Fruit fly (Drosophila melanogaster) whole organism, embryonic: ENCODE results near the gene Nadsyn.

Experiments
- Abd-B ChIP-seq: fragments of 200-800 bp; sonication (Bioruptor generic); optimal IDR thresholded peaks from 2 replicates; lab custom pipeline; 2018; ENCODE audit warnings: missing biosample characterization, mild to moderate bottlenecking, missing genetic modification characterization, moderate library complexity
- B-H2 ChIP-seq: fragments of 200-800 bp; sonication (Bioruptor generic); optimal IDR thresholded peaks from 2 replicates; lab custom pipeline; 2018; ENCODE audit warnings: missing biosample characterization, mild to moderate bottlenecking, missing genetic modification characterization
- CG10431 ChIP-seq: fragments of 200-800 bp; sonication (Bioruptor generic); optimal IDR thresholded peaks from 3 replicates; lab custom pipeline; 2018; ENCODE audit warnings: missing biosample characterization, mild to moderate bottlenecking, missing genetic modification characterization
- CG11093 ChIP-seq: fragments of 200-800 bp; sonication (Bioruptor generic); IDR thresholded peaks from 3 replicates; pipeline ENCODE4 v1.3.6; 2022; ENCODE audit warnings: missing biosample characterization, missing genetic modification characterization
- CG11247 ChIP-seq: fragments of 200-800 bp; sonication (Bioruptor generic); IDR thresholded peaks from 2 replicates; pipeline ENCODE4 v1.3.6; 2022; ENCODE audit warnings: missing biosample characterization, missing genetic modification characterization
- CG12219 ChIP-seq: fragments of 200-800 bp; sonication (Bioruptor generic); optimal IDR thresholded peaks from 3 replicates; lab custom pipeline; 2018; ENCODE audit warnings: missing biosample characterization, mild to moderate bottlenecking, missing genetic modification characterization
- CG12744 ChIP-seq: fragments of 200-800 bp; sonication (Bioruptor generic); optimal IDR thresholded peaks from 2 replicates; lab custom pipeline; 2016; ENCODE audit warnings: missing biosample characterization, missing genetic modification characterization
- CG14050 ChIP-seq: fragments of 200-800 bp; sonication (Bioruptor generic); IDR thresholded peaks from 3 replicates; pipeline ENCODE4 v1.3.6; 2022; ENCODE audit warnings: missing biosample characterization, missing genetic modification characterization
- CG15601 ChIP-seq: fragments of 200-800 bp; sonication (Bioruptor generic); optimal IDR thresholded peaks from 3 replicates; lab custom pipeline; 2019; ENCODE audit warnings: missing biosample characterization, mild to moderate bottlenecking, missing genetic modification characterization, moderate library complexity
- CG15696 ChIP-seq: fragments of 200-800 bp; sonication (Bioruptor generic); optimal IDR thresholded peaks from 2 replicates; lab custom pipeline; 2019; ENCODE audit warnings: missing biosample characterization, mild to moderate bottlenecking, missing genetic modification characterization, moderate library complexity
- CG17328 ChIP-seq: fragments of 200-800 bp; sonication (Bioruptor generic); IDR thresholded peaks from 2 replicates; pipeline ENCODE4 v1.3.6; 2022; ENCODE audit warnings: missing biosample characterization, missing genetic modification characterization
- CG17829 ChIP-seq: fragments of 200-800 bp; optimal IDR thresholded peaks from 2 replicates; lab custom pipeline; 2019; ENCODE audit warnings: missing biosample characterization, mild to moderate bottlenecking, missing genetic modification characterization, moderate library complexity
- CG1832 ChIP-seq: fragments of 200-800 bp; sonication (Bioruptor generic); optimal IDR thresholded peaks from 2 replicates; lab custom pipeline; 2017; ENCODE audit warnings: missing biosample characterization, mild to moderate bottlenecking, missing genetic modification characterization, inconsistent platforms
- CG18476 ChIP-seq: fragments of 200-800 bp; sonication (Bioruptor generic); optimal IDR thresholded peaks from 2 replicates; lab custom pipeline; 2016; ENCODE audit warnings: missing biosample characterization, mild to moderate bottlenecking, missing genetic modification characterization
- CG34422 ChIP-seq: fragments of 200-800 bp; sonication (Bioruptor generic); IDR thresholded peaks from 3 replicates; pipeline ENCODE4 v1.3.6; 2022; ENCODE audit warnings: missing biosample characterization, missing genetic modification characterization
- CG6175 ChIP-seq: fragments of 200-800 bp; sonication (Bioruptor generic); IDR thresholded peaks from 3 replicates; pipeline ENCODE4 v1.3.6; 2022; ENCODE audit warnings: missing biosample characterization, missing genetic modification characterization
- CG8924 ChIP-seq: fragments of 200-800 bp; optimal IDR thresholded peaks from 3 replicates; lab custom pipeline; 2019; ENCODE audit warnings: missing biosample characterization, mild to moderate bottlenecking, missing genetic modification characterization, moderate library complexity
- CG9797 ChIP-seq: fragments of 200-800 bp; sonication (Bioruptor generic); optimal IDR thresholded peaks from 3 replicates; lab custom pipeline; 2018; ENCODE audit warnings: missing biosample characterization, mild to moderate bottlenecking, missing genetic modification characterization
- CG9932 ChIP-seq: fragments of 200-800 bp; sonication (Bioruptor generic); IDR thresholded peaks from 2 replicates; pipeline ENCODE4 v1.3.6; 2022; ENCODE audit warnings: missing biosample characterization, missing genetic modification characterization
- CkIIα-i1 ChIP-seq: fragments of 200-800 bp; sonication (Bioruptor generic); IDR thresholded peaks from 2 replicates; pipeline ENCODE4 v1.3.6; 2022; ENCODE audit warnings: missing biosample characterization, missing genetic modification characterization
- CoRest ChIP-seq: fragments of 200-800 bp; sonication (Bioruptor generic); optimal IDR thresholded peaks from 3 replicates; lab custom pipeline; 2018; ENCODE audit warnings: missing biosample characterization, mild to moderate bottlenecking, missing genetic modification characterization, moderate library complexity
- Ets65A ChIP-seq: fragments of 200-800 bp; sonication (Bioruptor generic); peaks from one replicate; lab custom pipeline; 2016; ENCODE audit warnings: missing biosample characterization, missing genetic modification characterization
- Gug ChIP-seq: fragments of 200-800 bp; sonication (Bioruptor generic); IDR thresholded peaks from 4 replicates; pipeline ENCODE4 v1.3.6; 2022; ENCODE audit warnings: missing biosample characterization, missing genetic modification characterization
- Kr ChIP-seq: fragments of 200-800 bp; sonication (Bioruptor generic); optimal IDR thresholded peaks from 2 replicates; lab custom pipeline; 2017; ENCODE audit warnings: missing biosample characterization, mild to moderate bottlenecking, missing genetic modification characterization
- Mad ChIP-seq: fragments of 200-800 bp; sonication (Bioruptor generic); optimal IDR thresholded peaks from 2 replicates; lab custom pipeline; 2016; ENCODE audit warnings: missing biosample characterization, missing genetic modification characterization
- Nf-YC ChIP-seq: fragments of 200-800 bp; optimal IDR thresholded peaks from 3 replicates; lab custom pipeline; 2019; ENCODE audit warnings: missing biosample characterization, mild to moderate bottlenecking, missing genetic modification characterization, moderate library complexity
- Six4 ChIP-seq: fragments of 200-800 bp; sonication (Bioruptor generic); optimal IDR thresholded peaks from 2 replicates; lab custom pipeline; 2016; ENCODE audit warnings: missing biosample characterization, missing genetic modification characterization
- Sry-β ChIP-seq: fragments of 200-800 bp; sonication (Bioruptor generic); optimal IDR thresholded peaks from 2 replicates; lab custom pipeline; 2018; ENCODE audit warnings: missing biosample characterization, mild to moderate bottlenecking, missing genetic modification characterization, moderate library complexity
- cas ChIP-seq: fragments of 200-800 bp; sonication (Bioruptor generic); IDR thresholded peaks from 2 replicates; pipeline ENCODE4 v1.3.6; 2022; ENCODE audit warnings: missing biosample characterization, missing genetic modification characterization
- crc ChIP-seq: fragments of 200-800 bp; sonication (Bioruptor generic); optimal IDR thresholded peaks from 2 replicates; lab custom pipeline; 2016; ENCODE audit warnings: missing biosample characterization, missing genetic modification characterization
- da ChIP-seq: fragments of 200-800 bp; sonication (Bioruptor generic); optimal IDR thresholded peaks from 2 replicates; lab custom pipeline; 2016; ENCODE audit warnings: missing biosample characterization, missing genetic modification characterization
- danr ChIP-seq: fragments of 200-800 bp; sonication (Bioruptor generic); IDR thresholded peaks from 2 replicates; pipeline ENCODE4 v1.3.6; 2022; ENCODE audit warnings: missing biosample characterization, missing genetic modification characterization
- dmrt11E ChIP-seq: fragments of 200-800 bp; sonication (Bioruptor generic); optimal IDR thresholded peaks from 3 replicates; lab custom pipeline; 2018; ENCODE audit warnings: missing biosample characterization, mild to moderate bottlenecking, missing genetic modification characterization, moderate library complexity
- dmrt99B ChIP-seq: fragments of 200-800 bp; sonication (Bioruptor generic); optimal IDR thresholded peaks from 2 replicates; lab custom pipeline; 2018; ENCODE audit warnings: missing biosample characterization, mild to moderate bottlenecking, missing genetic modification characterization, moderate library complexity
- en ChIP-seq: fragments of 200-800 bp; sonication (Bioruptor generic); optimal IDR thresholded peaks from 2 replicates; lab custom pipeline; 2016; ENCODE audit warnings: missing biosample characterization, missing genetic modification characterization
- exex ChIP-seq: fragments of 200-800 bp; sonication (Bioruptor generic); optimal IDR thresholded peaks from 4 replicates; lab custom pipeline; 2018; ENCODE audit warnings: missing biosample characterization, mild to moderate bottlenecking, missing genetic modification characterization, moderate library complexity
- fd3F ChIP-seq: fragments of 200-800 bp; sonication (Bioruptor generic); optimal IDR thresholded peaks from 2 replicates; lab custom pipeline; 2018; ENCODE audit warnings: missing biosample characterization, mild to moderate bottlenecking, missing genetic modification characterization, moderate library complexity
- gcm ChIP-seq: fragments of 200-800 bp; sonication (Bioruptor generic); optimal IDR thresholded peaks from 2 replicates; lab custom pipeline; 2019; ENCODE audit warnings: missing biosample characterization, mild to moderate bottlenecking, missing genetic modification characterization, moderate library complexity
- inv ChIP-seq: fragments of 200-800 bp; sonication (Bioruptor generic); IDR thresholded peaks from 2 replicates; pipeline ENCODE4 v1.3.6; 2022; ENCODE audit warnings: missing biosample characterization, missing genetic modification characterization; ENCODE audit not compliant: partially characterized antibody
- nmo ChIP-seq: fragments of 200-800 bp; sonication (Bioruptor generic); optimal IDR thresholded peaks from 2 replicates; lab custom pipeline; 2018; ENCODE audit warnings: missing biosample characterization, mild to moderate bottlenecking, missing genetic modification characterization, moderate library complexity
- odd ChIP-seq: fragments of 200-800 bp; sonication (Bioruptor generic); optimal IDR thresholded peaks from 2 replicates; lab custom pipeline; 2017; ENCODE audit warnings: missing biosample characterization, mild to moderate bottlenecking, missing genetic modification characterization
- pita ChIP-seq: fragments of 200-800 bp; sonication (Bioruptor generic); optimal IDR thresholded peaks from 2 replicates; lab custom pipeline; 2017; ENCODE audit warnings: missing biosample characterization, mild to moderate bottlenecking, missing genetic modification characterization
- pnt ChIP-seq: fragments of 200-800 bp; sonication (Bioruptor generic); optimal IDR thresholded peaks from 3 replicates; lab custom pipeline; 2016; ENCODE audit warnings: missing biosample characterization, missing genetic modification characterization
- salm ChIP-seq: fragments of 200-800 bp; sonication (Bioruptor generic); optimal IDR thresholded peaks from 2 replicates; lab custom pipeline; 2018; ENCODE audit warnings: missing biosample characterization, mild to moderate bottlenecking, missing genetic modification characterization
- tgo ChIP-seq: fragments of 200-800 bp; sonication (Bioruptor generic); IDR thresholded peaks from 3 replicates; pipeline ENCODE4 v1.3.6; 2022; ENCODE audit warnings: missing biosample characterization, missing genetic modification characterization
- tll ChIP-seq, 2 experiments: fragments of 200-800 bp in 1 of 2; fragments of >200 bp in 1 of 2; sonication (Bioruptor generic) in 1 of 2; optimal IDR thresholded peaks; 2 replicates each; lab custom pipeline; 2017 to 2019; ENCODE audit warnings: missing biosample characterization in 2 of 2, missing genetic modification characterization in 2 of 2, mild to moderate bottlenecking in 1 of 2, moderate library complexity in 1 of 2
- twi ChIP-seq: fragments of 200-800 bp; optimal IDR thresholded peaks from 2 replicates; lab custom pipeline; 2019; ENCODE audit warnings: missing biosample characterization, mild to moderate bottlenecking, missing genetic modification characterization, moderate library complexity
- wek ChIP-seq: fragments of 200-800 bp; sonication (Bioruptor generic); optimal IDR thresholded peaks from 3 replicates; lab custom pipeline; 2018; ENCODE audit warnings: missing biosample characterization, mild to moderate bottlenecking, missing genetic modification characterization, moderate library complexity
- zen2 ChIP-seq: fragments of 200-800 bp; sonication (Bioruptor generic); IDR thresholded peaks from 3 replicates; pipeline ENCODE4 v1.3.6; 2022; ENCODE audit warnings: missing biosample characterization, missing genetic modification characterization; ENCODE audit not compliant: partially characterized antibody
- zf30C ChIP-seq: fragments of 200-800 bp; sonication (Bioruptor generic); optimal IDR thresholded peaks from 3 replicates; lab custom pipeline; 2018; ENCODE audit warnings: missing biosample characterization, mild to moderate bottlenecking, missing genetic modification characterization

The Nadsyn gene

dm6 chrX:13740062-13740461 is 22.0 kb upstream of the Nadsyn start (continued):
- peak; percentile 82 for TF ChIP-seq Mad (GFP tag; lab: Kevin White, UChicago)
- peak; percentile 78 for TF ChIP-seq CG12744
- TF ChIP-seq exex (tag; lab: Kevin White, UChicago), result peak; percentile 42
- no peak for TF ChIP-seq inv (GFP tag; lab: Robert Waterston, UW)
- peak; percentile 70 for TF ChIP-seq odd
- peak; percentile 22 for TF ChIP-seq Abd-B (GFP tag; lab: Kevin White, UChicago)
- peak; percentile 47 for TF ChIP-seq gcm
- TF ChIP-seq CG10431, result no peak
- no peak for TF ChIP-seq zf30C (GFP tag; lab: Kevin White, UChicago)
- TF ChIP-seq CG17328 (GFP tag; lab: Robert Waterston, UW), result peak; percentile 84
- peak; percentile 11 for TF ChIP-seq da (GFP tag; lab: Kevin White, UChicago)
- TF ChIP-seq CG11093 (GFP tag; lab: Robert Waterston, UW), result 0 out of 3 replicates have a peak, but pooled peaks have one; percentile 30
- TF ChIP-seq Nf-YC (tag; lab: Kevin White, UChicago), result peak; percentile 63
- TF ChIP-seq salm (tag; lab: Kevin White, UChicago), result peak; percentile 14
- TF ChIP-seq CG17829 (tag; lab: Kevin White, UChicago), result peak; percentile 71
- TF ChIP-seq CG9932 (GFP tag; lab: Robert Waterston, UW), result peak; percentile 89
- TF ChIP-seq CG6175 (GFP tag; lab: Robert Waterston, UW), result peak; percentile 74; the same call in 2 of the 3 replicates
- no peak for TF ChIP-seq CG9797 (GFP tag; lab: Kevin White, UChicago)
- no peak for TF ChIP-seq zen2 (GFP tag; lab: Robert Waterston, UW)
- TF ChIP-seq twi (tag; lab: Kevin White, UChicago), result peak; percentile 26
- peak; percentile 79 for TF ChIP-seq tgo (GFP tag; lab: Robert Waterston, UW)
- peak; percentile 57 for TF ChIP-seq CG15696
- peak; percentile 63 for TF ChIP-seq Six4
- TF ChIP-seq fd3F (GFP tag; lab: Kevin White, UChicago), result peak; percentile 71
- TF ChIP-seq Ets65A (GFP tag; lab: Kevin White, UChicago), result peak; percentile 97
- TF ChIP-seq en (GFP tag; lab: Kevin White, UChicago), result no peak
- peak; percentile 84 for TF ChIP-seq CG11247
- peak; percentile 76 for TF ChIP-seq pnt (GFP tag; lab: Kevin White, UChicago)
- peak; percentile 75 for TF ChIP-seq CG34422 (GFP tag; lab: Robert Waterston, UW)
- TF ChIP-seq CG8924 (tag; lab: Kevin White, UChicago), result peak; percentile 61
- TF ChIP-seq Kr, result no peak
- TF ChIP-seq CG18476 (GFP tag; lab: Kevin White, UChicago), result peak; percentile 25
- no peak for TF ChIP-seq tll (GFP tag; optimal IDR thresholded peaks at IDR 0.05; lab: Kevin White, UChicago)
- TF ChIP-seq CG12219 (GFP tag; lab: Kevin White, UChicago), result peak; percentile 80
- TF ChIP-seq CG14050, result peak; percentile 70; the same call in 2 of the 3 replicates
- peak; percentile 35 for TF ChIP-seq wek (GFP tag; lab: Kevin White, UChicago)
- TF ChIP-seq nmo, result peak; percentile 33
- no peak for TF ChIP-seq CkIIα-i1 (GFP tag; lab: Robert Waterston, UW)
- peak; percentile 46 for TF ChIP-seq dmrt11E (tag; lab: Kevin White, UChicago)
- TF ChIP-seq B-H2, result peak; percentile 88
- peak; percentile 60 for TF ChIP-seq CoRest (tag; lab: Kevin White, UChicago)
- TF ChIP-seq Gug, result peak; percentile 95
- TF ChIP-seq pita (GFP tag; lab: Kevin White, UChicago), result no peak
- TF ChIP-seq danr (GFP tag; lab: Robert Waterston, UW), result peak; percentile 47; the same call in 1 of the 2 replicates
- peak; percentile 45 for TF ChIP-seq CG15601
- TF ChIP-seq cas (GFP tag; lab: Robert Waterston, UW), result peak; percentile 59; the same call in 1 of the 2 replicates
- TF ChIP-seq CG1832 (GFP tag; lab: Kevin White, UChicago), result no peak
- TF ChIP-seq crc (GFP tag; lab: Kevin White, UChicago), result peak; percentile 5
- peak; percentile 84 for TF ChIP-seq dmrt99B (tag; lab: Kevin White, UChicago)
- no peak for TF ChIP-seq Sry-β
